Fruit fly (Drosophila melanogaster) whole organism, prepupa: ENCODE results near the gene Wdr62.

Experiments
- Blimp-1 ChIP-seq: fragments of 200-800 bp; sonication (Bioruptor generic); optimal IDR thresholded peaks from 3 replicates; lab custom pipeline; 2017; ENCODE audit warnings: missing biosample characterization, missing genetic modification characterization, mild to moderate bottlenecking, moderate library complexity, missing genetic modification reagents
- CG10669 ChIP-seq: fragments of 200-800 bp; sonication (Bioruptor generic); optimal IDR thresholded peaks from 3 replicates; lab custom pipeline; 2018; ENCODE audit warnings: missing biosample characterization, mild to moderate bottlenecking, missing genetic modification characterization, moderate library complexity
- CG11294 ChIP-seq: fragments of 200-800 bp; sonication (Bioruptor generic); IDR thresholded peaks from 2 replicates; pipeline ENCODE4 v1.3.6; 2022; ENCODE audit warnings: missing biosample characterization, missing genetic modification characterization
- CG11762 ChIP-seq: fragments of 200-800 bp; sonication (Bioruptor generic); optimal IDR thresholded peaks from 3 replicates; lab custom pipeline; 2016; ENCODE audit warnings: missing biosample characterization, missing genetic modification characterization; ENCODE audit not compliant: insufficient read depth
- CG11902 ChIP-seq: fragments of 200-800 bp; sonication (Bioruptor generic); optimal IDR thresholded peaks from 3 replicates; lab custom pipeline; 2016; ENCODE audit warnings: missing biosample characterization, missing genetic modification characterization
- CG15336 ChIP-seq: fragments of 200-800 bp; sonication (Bioruptor generic); IDR thresholded peaks from 2 replicates; pipeline ENCODE4 v1.3.6; 2022; ENCODE audit warnings: missing biosample characterization, missing genetic modification characterization
- CG1621 ChIP-seq: fragments of 200-800 bp; sonication (Bioruptor generic); optimal IDR thresholded peaks from 3 replicates; lab custom pipeline; 2018; ENCODE audit warnings: missing biosample characterization, mild to moderate bottlenecking, missing genetic modification characterization
- CG32006 ChIP-seq: fragments of 200-800 bp; sonication (Bioruptor generic); optimal IDR thresholded peaks from 3 replicates; lab custom pipeline; 2017; ENCODE audit warnings: missing biosample characterization, mild to moderate bottlenecking, missing genetic modification characterization
- CG34406 ChIP-seq: fragments of 200-800 bp; sonication (Bioruptor generic); optimal IDR thresholded peaks from 3 replicates; lab custom pipeline; 2016; ENCODE audit warnings: missing biosample characterization, missing genetic modification characterization
- CG3919 ChIP-seq: fragments of 200-800 bp; sonication (Bioruptor generic); optimal IDR thresholded peaks from 3 replicates; lab custom pipeline; 2016; ENCODE audit warnings: missing biosample characterization, missing genetic modification characterization
- CG4318 ChIP-seq: fragments of 200-800 bp; sonication (Bioruptor generic); optimal IDR thresholded peaks from 3 replicates; lab custom pipeline; 2017; ENCODE audit warnings: missing biosample characterization, mild to moderate bottlenecking, missing genetic modification characterization
- CG6163 ChIP-seq: fragments of 200-800 bp; sonication (Bioruptor generic); IDR thresholded peaks from 3 replicates; pipeline ENCODE4 v1.3.6; 2022; ENCODE audit warnings: missing biosample characterization, missing genetic modification characterization
- CG6792 ChIP-seq: fragments of 200-800 bp; sonication (Bioruptor generic); optimal IDR thresholded peaks from 3 replicates; lab custom pipeline; 2016; ENCODE audit warnings: missing biosample characterization, missing genetic modification characterization
- CG6808 ChIP-seq: fragments of 200-800 bp; sonication (Bioruptor generic); optimal IDR thresholded peaks from 3 replicates; lab custom pipeline; 2017; ENCODE audit warnings: missing biosample characterization, missing genetic modification characterization, mild to moderate bottlenecking, moderate library complexity, missing genetic modification reagents
- CG6854 ChIP-seq: fragments of 200-800 bp; sonication (Bioruptor generic); optimal IDR thresholded peaks from 2 replicates; lab custom pipeline; 2017; ENCODE audit warnings: missing biosample characterization, mild to moderate bottlenecking, missing genetic modification characterization
- CG7368 ChIP-seq: fragments of 200-800 bp; sonication (Bioruptor generic); optimal IDR thresholded peaks from 3 replicates; lab custom pipeline; 2016; ENCODE audit warnings: missing biosample characterization, missing genetic modification characterization
- CG8632 ChIP-seq: fragments of 200-800 bp; sonication (Bioruptor generic); optimal IDR thresholded peaks from 3 replicates; lab custom pipeline; 2016; ENCODE audit warnings: missing biosample characterization, missing genetic modification characterization
- CG9139 ChIP-seq: fragments of 200-800 bp; sonication (Bioruptor generic); optimal IDR thresholded peaks from 3 replicates; lab custom pipeline; 2017; ENCODE audit warnings: missing biosample characterization, mild to moderate bottlenecking, missing genetic modification characterization
- Eip78C ChIP-seq: fragments of 200-800 bp; sonication (Bioruptor generic); peaks from one replicate; lab custom pipeline; 2016; ENCODE audit warnings: missing biosample characterization, missing genetic modification characterization
- Ets21C ChIP-seq: fragments of 200-800 bp; sonication (Bioruptor generic); optimal IDR thresholded peaks from 3 replicates; lab custom pipeline; 2016; ENCODE audit warnings: missing biosample characterization, missing genetic modification characterization
- Ets96B ChIP-seq: fragments of 200-800 bp; optimal IDR thresholded peaks from 2 replicates; lab custom pipeline; 2019; ENCODE audit warnings: missing biosample characterization, mild to moderate bottlenecking, missing genetic modification characterization, moderate library complexity
- Hr39 ChIP-seq: fragments of 200-800 bp; sonication (Bioruptor generic); optimal IDR thresholded peaks from 2 replicates; lab custom pipeline; 2016; ENCODE audit warnings: missing biosample characterization, missing genetic modification characterization
- Hr4 ChIP-seq: fragments of 200-800 bp; sonication (Bioruptor generic); optimal IDR thresholded peaks from 3 replicates; lab custom pipeline; 2016; ENCODE audit warnings: missing biosample characterization, missing genetic modification characterization
- Lpt ChIP-seq: fragments of 200-800 bp; sonication (Bioruptor generic); optimal IDR thresholded peaks from 3 replicates; lab custom pipeline; 2016; ENCODE audit warnings: missing biosample characterization, missing genetic modification characterization
- Met ChIP-seq: fragments of 200-800 bp; sonication (Bioruptor generic); optimal IDR thresholded peaks from 3 replicates; lab custom pipeline; 2016; ENCODE audit warnings: missing biosample characterization, missing genetic modification characterization
- Sox102F ChIP-seq: fragments of 200-800 bp; sonication (Bioruptor generic); optimal IDR thresholded peaks from 2 replicates; lab custom pipeline; 2016; ENCODE audit warnings: missing biosample characterization, mild to moderate bottlenecking, missing genetic modification characterization
- achi ChIP-seq: fragments of 200-800 bp; sonication (Bioruptor generic); optimal IDR thresholded peaks from 3 replicates; lab custom pipeline; 2016; ENCODE audit warnings: missing biosample characterization, missing genetic modification characterization
- cyc ChIP-seq: fragments of 200-800 bp; sonication (Bioruptor generic); optimal IDR thresholded peaks from 3 replicates; lab custom pipeline; 2016; ENCODE audit warnings: missing biosample characterization, missing genetic modification characterization
- dac ChIP-seq: fragments of 200-800 bp; sonication (Bioruptor generic); optimal IDR thresholded peaks from 2 replicates; lab custom pipeline; 2017; ENCODE audit warnings: missing biosample characterization, mild to moderate bottlenecking, missing genetic modification characterization
- dsx ChIP-seq: fragments of 200-800 bp; optimal IDR thresholded peaks from 3 replicates; lab custom pipeline; 2019; ENCODE audit warnings: missing biosample characterization, mild to moderate bottlenecking, missing genetic modification characterization, moderate library complexity; ENCODE audit not compliant: poor library complexity, severe bottlenecking
- eg ChIP-seq: fragments of 200-800 bp; sonication (Bioruptor generic); IDR thresholded peaks from 3 replicates; pipeline ENCODE4 v1.3.6; 2022; ENCODE audit warnings: missing biosample characterization, missing genetic modification characterization
- esn ChIP-seq: fragments of 200-800 bp; sonication (Bioruptor generic); optimal IDR thresholded peaks from 2 replicates; lab custom pipeline; 2016; ENCODE audit warnings: missing biosample characterization, mild to moderate bottlenecking, missing genetic modification characterization, moderate library complexity
- fkh ChIP-seq: fragments of 200-800 bp; sonication (Bioruptor generic); optimal IDR thresholded peaks from 3 replicates; lab custom pipeline; 2017; ENCODE audit warnings: missing biosample characterization, mild to moderate bottlenecking, missing genetic modification characterization, moderate library complexity
- lz ChIP-seq: fragments of 200-800 bp; sonication (Bioruptor generic); optimal IDR thresholded peaks from 3 replicates; lab custom pipeline; 2016; ENCODE audit warnings: missing biosample characterization, missing genetic modification characterization
- net ChIP-seq: fragments of 200-800 bp; sonication (Bioruptor generic); optimal IDR thresholded peaks from 3 replicates; lab custom pipeline; 2016; ENCODE audit warnings: missing biosample characterization, missing genetic modification characterization
- pdm3 ChIP-seq: fragments of 200-800 bp; sonication (Bioruptor generic); optimal IDR thresholded peaks from 3 replicates; lab custom pipeline; 2016; ENCODE audit warnings: missing biosample characterization, missing genetic modification characterization
- spab ChIP-seq: fragments of 200-800 bp; sonication (Bioruptor generic); optimal IDR thresholded peaks from 2 replicates; lab custom pipeline; 2017; ENCODE audit warnings: missing biosample characterization, mild to moderate bottlenecking, missing genetic modification characterization, missing genetic modification reagents
- ss ChIP-seq, 2 experiments: fragments of 200-800 bp; sonication (Bioruptor generic); optimal IDR thresholded peaks; 2 replicates in 1 of 2; 3 replicates in 1 of 2; lab custom pipeline; 2017 to 2018; ENCODE audit warnings: mild to moderate bottlenecking in 2 of 2, missing biosample characterization in 2 of 2, missing genetic modification characterization in 2 of 2, moderate library complexity in 1 of 2
- svp ChIP-seq: fragments of 200-800 bp; sonication (Bioruptor generic); peaks from one replicate; lab custom pipeline; 2016; ENCODE audit warnings: missing biosample characterization, missing genetic modification characterization
- vri ChIP-seq: fragments of 200-800 bp; sonication (Bioruptor generic); optimal IDR thresholded peaks from 3 replicates; lab custom pipeline; 2016; ENCODE audit warnings: missing biosample characterization, mild to moderate bottlenecking, missing genetic modification characterization

The Wdr62 gene

DNA sequence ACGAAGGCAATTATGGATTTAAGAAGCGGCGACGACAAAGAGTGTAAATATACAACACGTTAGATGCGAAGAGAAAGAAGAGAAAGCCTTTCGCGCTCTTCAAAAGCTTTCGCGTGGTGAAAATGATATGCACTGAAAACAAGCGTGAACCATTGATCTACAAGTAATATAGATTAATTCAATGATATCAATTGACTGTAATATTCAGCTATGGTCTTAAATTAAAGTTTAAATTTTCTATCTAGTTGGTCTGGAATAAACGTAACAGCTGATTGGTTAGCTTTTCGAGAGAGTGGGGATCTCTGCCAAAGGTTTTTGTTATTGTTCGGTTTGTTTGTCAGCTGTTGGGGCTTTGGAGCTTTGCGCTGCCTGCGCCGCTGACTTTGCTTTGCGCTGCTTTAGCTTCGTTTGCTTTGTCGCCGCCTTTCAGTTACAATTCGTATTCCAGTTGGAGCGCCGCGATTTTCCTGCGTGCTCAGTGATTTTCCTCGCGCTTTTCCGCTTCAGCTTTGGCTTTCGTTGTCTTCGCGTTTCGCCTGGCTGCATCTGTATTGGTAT lies 27.0 kb downstream of the Wdr62 start (continued):
- TF ChIP-seq CG10669 (GFP tag; lab: Kevin White, UChicago) (no peak), net (GFP tag; lab: Kevin White, UChicago) (peak; percentile 70), CG9139 (GFP tag; lab: Kevin White, UChicago) (no peak), CG32006 (peak; percentile 57), Sox102F (peak; percentile 68), Ets96B (tag; lab: Kevin White, UChicago) (peak; percentile 18), Blimp-1 (GFP tag; lab: Kevin White, UChicago) (no peak), pdm3 (GFP tag; lab: Kevin White, UChicago) (peak; percentile 50), CG6792 (peak; percentile 36), achi (GFP tag; lab: Kevin White, UChicago) (peak; percentile 50), eg (GFP tag; lab: Robert Waterston, UW) (peak; percentile 74), cyc (peak; percentile 22), CG11902 (GFP tag; lab: Kevin White, UChicago) (no peak)

DNA sequence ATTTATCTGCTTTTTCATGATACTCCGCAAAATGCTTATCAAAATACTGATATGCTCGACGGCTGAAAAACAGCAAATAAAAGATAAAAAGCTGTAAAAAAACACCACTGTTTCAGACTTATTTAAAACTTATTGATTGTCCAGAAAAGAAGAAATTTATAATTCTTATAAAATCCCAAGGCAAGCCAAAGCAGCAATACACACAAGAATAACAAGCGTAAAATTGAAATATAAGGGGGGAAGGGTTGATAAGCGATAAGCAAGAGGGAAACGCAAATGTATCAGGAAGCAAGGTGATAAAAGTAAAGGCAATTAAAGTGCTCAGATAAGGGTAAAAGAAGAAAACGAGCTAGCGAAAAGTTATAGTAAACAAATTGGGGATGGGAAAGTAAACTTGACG lies 28.1 kb downstream of the Wdr62 start:
- TF ChIP-seq spab (GFP tag; lab: Kevin White, UChicago), result no peak
- TF ChIP-seq Hr4 (GFP tag; lab: Kevin White, UChicago), result no peak
- no peak for TF ChIP-seq esn (GFP tag; lab: Kevin White, UChicago)
- no peak for TF ChIP-seq CG11762 (GFP tag; lab: Kevin White, UChicago)
- TF ChIP-seq Hr39 (GFP tag; lab: Kevin White, UChicago), result no peak
- no peak for TF ChIP-seq CG6808 (GFP tag; lab: Kevin White, UChicago)
- TF ChIP-seq CG11294, result no peak
- TF ChIP-seq CG6163 (GFP tag; lab: Robert Waterston, UW), result no peak
- peak; percentile 35 for TF ChIP-seq fkh (GFP tag; lab: Kevin White, UChicago)
- TF ChIP-seq CG8632, result no peak
- no peak for TF ChIP-seq net (GFP tag; lab: Kevin White, UChicago)
- peak; percentile 40 for TF ChIP-seq vri (GFP tag; lab: Kevin White, UChicago)

DNA sequence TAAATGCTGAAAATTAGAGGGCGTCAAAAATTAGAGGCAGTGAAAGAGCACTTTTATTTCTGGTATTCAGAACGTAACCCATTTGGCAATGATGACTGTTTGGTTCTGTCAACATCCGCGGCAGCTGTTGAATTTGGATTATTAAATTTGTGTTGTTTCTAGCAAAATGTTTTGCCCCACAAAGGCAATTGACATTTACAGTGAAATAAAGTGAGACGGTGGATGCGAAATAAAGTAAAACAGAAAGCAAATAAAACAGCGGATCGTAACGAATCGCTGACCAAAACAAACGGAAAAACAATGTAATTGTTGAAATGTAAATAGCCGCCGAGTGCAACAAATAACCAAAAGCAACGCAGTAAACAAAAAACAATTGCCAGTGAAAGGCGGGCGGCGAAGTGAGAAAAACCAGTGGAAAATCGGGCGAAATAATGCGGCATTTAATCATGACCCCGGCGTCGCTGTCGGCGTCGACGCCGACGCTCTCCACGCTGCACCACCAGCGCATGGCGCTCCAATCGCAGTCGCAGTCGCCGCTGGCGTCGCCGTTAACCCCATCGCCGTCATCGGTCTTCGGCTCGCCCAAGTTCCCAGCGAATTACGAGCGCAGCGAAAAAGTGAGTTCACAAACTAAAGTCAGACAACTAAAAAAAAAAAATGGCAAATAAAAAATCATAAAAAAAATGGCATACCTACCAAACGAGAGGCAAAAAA lies 28.8 kb downstream of the Wdr62 start:
- TF ChIP-seq CG7368 (GFP tag; lab: Kevin White, UChicago) (no peak), pdm3 (GFP tag; lab: Kevin White, UChicago) (no peak), CG6163 (GFP tag; lab: Robert Waterston, UW) (no peak), CG15336 (GFP tag; lab: Robert Waterston, UW) (0 out of 2 replicates have a peak, but pooled peaks have one; percentile 19), CG1621 (tag; lab: Kevin White, UChicago) (no peak), CG34406 (GFP tag; lab: Kevin White, UChicago) (no peak), CG6854 (GFP tag; lab: Kevin White, UChicago) (no peak), ss (GFP tag; optimal IDR thresholded peaks at IDR 0.05; lab: Kevin White, UChicago) (no peak), CG4318 (GFP tag; lab: Kevin White, UChicago) (no peak), eg (GFP tag; lab: Robert Waterston, UW) (no peak), dac (no peak), lz (GFP tag; lab: Kevin White, UChicago) (no peak), spab (GFP tag; lab: Kevin White, UChicago) (no peak), Met (no peak), CG11762 (GFP tag; lab: Kevin White, UChicago) (no peak), Lpt (GFP tag; lab: Kevin White, UChicago) (no peak), Hr39 (GFP tag; lab: Kevin White, UChicago) (no peak), CG3919 (GFP tag; lab: Kevin White, UChicago) (no peak), CG11294 (no peak), dsx (GFP tag; lab: Kevin White, UChicago) (no peak), CG8632 (no peak), net (GFP tag; lab: Kevin White, UChicago) (peak; percentile 1), Ets96B (tag; lab: Kevin White, UChicago) (no peak), fkh (GFP tag; lab: Kevin White, UChicago) (peak; percentile 49), Ets21C (GFP tag; lab: Kevin White, UChicago) (no peak), CG32006 (no peak), vri (GFP tag; lab: Kevin White, UChicago) (no peak), Eip78C (GFP tag; lab: Kevin White, UChicago) (no peak), svp (GFP tag; lab: Kevin White, UChicago) (peak; percentile 48), Hr4 (GFP tag; lab: Kevin White, UChicago) (no peak)
